Fruit fly (Drosophila melanogaster): ENCODE results near the gene Charon.

The Charon gene

DNA sequence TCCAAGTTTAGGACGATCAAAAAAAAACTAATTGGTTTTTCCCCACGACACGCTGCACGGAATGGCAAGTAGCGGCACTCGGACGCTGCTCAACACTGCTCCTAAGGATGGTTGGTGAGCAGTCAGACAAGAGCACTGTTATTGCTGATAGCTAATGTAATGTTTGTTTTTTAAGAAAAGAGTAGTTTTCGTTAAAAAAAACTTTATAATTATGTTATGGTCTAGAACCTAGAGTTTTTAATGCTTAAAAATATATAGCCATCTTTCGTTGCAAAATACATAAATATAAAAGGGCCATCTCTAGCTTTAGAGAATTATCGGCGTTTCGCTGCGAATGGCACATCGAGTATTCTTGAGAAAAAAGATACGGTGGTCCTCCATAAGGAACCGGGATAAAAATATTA, at the start of gene Charon, which contains the start of gene CG4887:
Gene Charon, minus strand, starts transcription at position 102 of the 404 bp plus-strand sequence.
Gene CG4887, plus strand, starts transcription at position 306 of the 404 bp plus-strand sequence.
- no peak for TF ChIP-seq pan (optimal IDR thresholded peaks at IDR 0.05)
- no peak for TF ChIP-seq Dll (optimal IDR thresholded peaks at IDR 0.05)
- no peak for TF ChIP-seq psq (optimal IDR thresholded peaks at IDR 0.05)
- TF ChIP-seq CG8478 (optimal IDR thresholded peaks at IDR 0.05) = no peak
- no peak for TF ChIP-seq EcR (GFP tag; optimal IDR thresholded peaks at IDR 0.05)
- TF ChIP-seq usp (GFP tag; optimal IDR thresholded peaks at IDR 0.05) = no peak

dm6 chr2L:1218993-1219392, 46.4 kb upstream of the Charon start, which contains the start of gene CG42329:
Gene CG42329 (plus strand): TSS chr2L:1219293.
- no peak for TF ChIP-seq EcR (GFP tag; optimal IDR thresholded peaks at IDR 0.05)
- TF ChIP-seq psq (optimal IDR thresholded peaks at IDR 0.05) = no peak
- no peak for TF ChIP-seq usp (GFP tag; optimal IDR thresholded peaks at IDR 0.05)
- TF ChIP-seq pan (optimal IDR thresholded peaks at IDR 0.05) = no peak
- no peak for TF ChIP-seq Dll (optimal IDR thresholded peaks at IDR 0.05)
- TF ChIP-seq CG8478 (optimal IDR thresholded peaks at IDR 0.05) = no peak

dm6 chr2L:1218475-1218874, 45.9 kb upstream of the Charon start:
- TF ChIP-seq psq (optimal IDR thresholded peaks at IDR 0.05) (no peak), usp (GFP tag; optimal IDR thresholded peaks at IDR 0.05) (no peak), Dll (optimal IDR thresholded peaks at IDR 0.05) (no peak), CG8478 (optimal IDR thresholded peaks at IDR 0.05) (no peak), EcR (GFP tag; optimal IDR thresholded peaks at IDR 0.05) (no peak)

dm6 chr2L:1217892-1218473, 45.4 kb upstream of the Charon start:
- TF ChIP-seq EcR (GFP tag; optimal IDR thresholded peaks at IDR 0.05) = no peak
- TF ChIP-seq pan (optimal IDR thresholded peaks at IDR 0.05) = peak; percentile 62

- TF ChIP-seq usp (GFP tag; optimal IDR thresholded peaks at IDR 0.05) (no peak), pan (optimal IDR thresholded peaks at IDR 0.05) (no peak), Dll (optimal IDR thresholded peaks at IDR 0.05) (no peak), CG8478 (optimal IDR thresholded peaks at IDR 0.05) (no peak), psq (optimal IDR thresholded peaks at IDR 0.05) (no peak), EcR (GFP tag; optimal IDR thresholded peaks at IDR 0.05) (no peak)
Observed at dm6 chr2L:1217033-1217612, 44.5 kb upstream of the Charon start.

DNA sequence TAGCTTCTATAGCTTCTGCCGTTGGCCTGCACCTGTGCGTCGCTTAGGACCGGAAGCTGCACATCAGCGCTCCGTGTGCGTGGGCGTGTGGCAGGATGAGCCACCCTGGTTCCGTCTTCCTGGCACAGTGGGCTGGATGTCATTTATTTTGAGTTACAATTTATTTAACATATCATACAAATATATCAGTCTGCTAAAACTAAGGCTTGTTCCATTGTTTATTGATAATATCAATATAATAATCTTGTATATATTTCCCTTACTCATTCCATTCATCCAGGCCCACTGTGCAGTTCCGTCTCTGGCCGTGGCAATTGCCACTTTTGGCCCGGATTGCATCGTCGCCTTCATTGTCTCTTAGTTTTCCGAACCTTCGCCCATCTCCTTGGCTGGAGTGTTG, 41.9 kb upstream of the Charon start:
- no peak for TF ChIP-seq pan (optimal IDR thresholded peaks at IDR 0.05)
- TF ChIP-seq psq (optimal IDR thresholded peaks at IDR 0.05) = no peak
- no peak for TF ChIP-seq CG8478 (optimal IDR thresholded peaks at IDR 0.05)
- TF ChIP-seq EcR (GFP tag; optimal IDR thresholded peaks at IDR 0.05) = no peak
- TF ChIP-seq Dll (optimal IDR thresholded peaks at IDR 0.05) = no peak
- no peak for TF ChIP-seq usp (GFP tag; optimal IDR thresholded peaks at IDR 0.05)

DNA sequence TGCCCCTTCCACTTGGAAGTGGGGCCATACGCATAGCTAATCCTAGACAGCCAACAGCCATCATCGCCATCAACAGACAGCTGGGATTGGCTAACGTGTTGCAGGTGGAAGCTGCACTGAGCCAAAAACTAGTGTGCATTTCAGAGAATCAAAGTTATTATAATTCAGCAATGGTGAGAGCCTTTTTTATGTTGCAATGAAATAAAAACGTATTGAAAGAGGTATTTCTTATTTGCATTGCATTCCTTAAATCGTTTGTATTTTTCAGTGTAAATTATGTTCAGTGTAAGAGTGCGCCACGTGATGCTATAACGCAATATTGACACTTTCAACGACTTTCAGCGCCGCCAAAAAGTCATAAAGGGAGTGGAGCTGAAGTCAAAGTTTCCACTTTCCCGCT, 41.0 kb upstream of the Charon start:
- TF ChIP-seq pan (optimal IDR thresholded peaks at IDR 0.05) (no peak), EcR (GFP tag; optimal IDR thresholded peaks at IDR 0.05) (no peak), psq (optimal IDR thresholded peaks at IDR 0.05) (no peak), usp (GFP tag; optimal IDR thresholded peaks at IDR 0.05) (no peak)

DNA sequence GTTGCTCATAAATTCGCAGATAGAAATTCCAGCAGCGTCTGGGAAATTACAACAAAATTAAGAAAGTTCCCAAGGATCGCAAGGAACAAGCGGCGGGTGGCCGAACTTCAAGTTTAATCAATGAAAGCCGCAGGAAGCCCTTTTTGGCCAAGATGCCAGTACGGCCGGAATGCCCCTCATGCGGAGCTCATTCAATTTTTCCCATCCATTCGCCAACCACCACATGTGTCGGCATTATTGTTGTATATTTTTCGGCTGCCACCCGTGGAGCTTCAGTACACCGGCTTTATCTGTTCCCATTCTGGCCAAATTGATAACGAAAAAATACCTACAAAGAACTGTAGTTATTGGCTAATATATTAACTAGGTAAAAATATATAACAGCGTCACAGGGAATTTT, 38.9 kb upstream of the Charon start:
- TF ChIP-seq EcR (GFP tag; optimal IDR thresholded peaks at IDR 0.05) (no peak), pan (optimal IDR thresholded peaks at IDR 0.05) (no peak), Dll (optimal IDR thresholded peaks at IDR 0.05) (no peak), usp (GFP tag; optimal IDR thresholded peaks at IDR 0.05) (no peak), CG8478 (optimal IDR thresholded peaks at IDR 0.05) (no peak), psq (optimal IDR thresholded peaks at IDR 0.05) (no peak)

DNA sequence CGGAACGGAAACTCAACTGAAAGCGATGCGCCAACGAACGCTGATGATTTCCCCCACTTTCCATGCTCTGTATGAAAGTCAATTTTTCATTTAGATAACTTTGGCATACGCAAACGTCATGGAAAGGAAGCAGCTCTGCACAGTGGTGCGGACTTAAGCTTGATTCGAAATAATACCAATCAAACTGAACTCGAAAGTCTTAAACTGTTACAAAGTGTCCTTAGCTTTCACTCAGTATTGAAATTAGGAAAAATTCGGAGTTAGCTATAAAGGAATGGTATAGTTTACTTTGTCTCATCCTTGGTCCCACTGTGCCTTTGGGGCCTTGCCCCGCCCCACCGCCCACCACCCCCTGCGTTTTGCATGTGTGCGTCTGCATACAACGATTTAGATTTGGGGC, 34.8 kb upstream of the Charon start:
- TF ChIP-seq usp (GFP tag; optimal IDR thresholded peaks at IDR 0.05) = no peak
- no peak for TF ChIP-seq psq (optimal IDR thresholded peaks at IDR 0.05)
- TF ChIP-seq Dll (optimal IDR thresholded peaks at IDR 0.05) = no peak
- no peak for TF ChIP-seq EcR (GFP tag; optimal IDR thresholded peaks at IDR 0.05)
- no peak for TF ChIP-seq pan (optimal IDR thresholded peaks at IDR 0.05)

DNA sequence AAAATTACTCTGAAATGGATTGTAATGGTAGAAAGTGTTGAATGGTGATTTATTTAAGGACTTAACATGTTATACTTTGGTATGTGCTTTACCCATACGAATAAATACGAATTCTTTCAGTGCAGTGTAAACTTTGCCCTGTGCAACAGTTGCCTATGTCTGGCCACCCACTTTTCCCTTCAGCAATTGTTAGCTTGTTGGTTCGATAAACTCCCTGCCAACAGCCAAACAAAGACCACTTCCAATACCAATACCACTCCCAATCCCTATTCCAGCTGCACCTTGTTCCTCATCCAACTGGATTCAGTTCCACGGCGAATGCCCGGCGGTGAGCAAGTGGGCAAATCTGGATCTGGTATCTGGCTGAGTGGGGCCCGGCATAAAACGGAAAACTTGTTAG, 31.3 kb upstream of the Charon start, which contains the start of gene CG14342:
Gene CG14342, plus strand, starts transcription at position 301 of the 400 bp plus-strand sequence.
- TF ChIP-seq EcR (GFP tag; optimal IDR thresholded peaks at IDR 0.05) (no peak), CG8478 (optimal IDR thresholded peaks at IDR 0.05) (no peak), pan (optimal IDR thresholded peaks at IDR 0.05) (no peak), psq (optimal IDR thresholded peaks at IDR 0.05) (no peak), usp (GFP tag; optimal IDR thresholded peaks at IDR 0.05) (no peak), Dll (optimal IDR thresholded peaks at IDR 0.05) (no peak)

DNA sequence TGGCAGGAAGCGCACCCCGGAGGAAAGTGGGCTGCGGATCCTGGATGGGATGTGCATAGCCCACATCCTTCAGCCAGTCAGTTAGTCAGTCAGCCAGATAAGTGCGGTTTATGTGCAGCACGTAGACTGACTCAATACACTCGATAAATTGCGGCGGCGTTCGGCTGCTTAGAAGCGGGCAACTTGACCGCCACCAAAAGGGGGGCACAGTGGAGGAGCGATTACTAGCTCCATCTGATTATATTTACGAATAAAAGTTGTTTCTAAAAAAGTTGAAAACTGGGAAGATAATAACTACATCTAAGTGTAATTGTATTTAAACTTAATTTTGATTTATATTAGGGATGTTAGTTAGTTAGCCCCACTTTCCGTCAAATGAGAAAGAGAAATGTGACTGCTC, 29.8 kb upstream of the Charon start:
- TF ChIP-seq pan (optimal IDR thresholded peaks at IDR 0.05) (no peak), Dll (optimal IDR thresholded peaks at IDR 0.05) (no peak), EcR (GFP tag; optimal IDR thresholded peaks at IDR 0.05) (no peak), CG8478 (optimal IDR thresholded peaks at IDR 0.05) (no peak), psq (optimal IDR thresholded peaks at IDR 0.05) (no peak), usp (GFP tag; optimal IDR thresholded peaks at IDR 0.05) (no peak)

DNA sequence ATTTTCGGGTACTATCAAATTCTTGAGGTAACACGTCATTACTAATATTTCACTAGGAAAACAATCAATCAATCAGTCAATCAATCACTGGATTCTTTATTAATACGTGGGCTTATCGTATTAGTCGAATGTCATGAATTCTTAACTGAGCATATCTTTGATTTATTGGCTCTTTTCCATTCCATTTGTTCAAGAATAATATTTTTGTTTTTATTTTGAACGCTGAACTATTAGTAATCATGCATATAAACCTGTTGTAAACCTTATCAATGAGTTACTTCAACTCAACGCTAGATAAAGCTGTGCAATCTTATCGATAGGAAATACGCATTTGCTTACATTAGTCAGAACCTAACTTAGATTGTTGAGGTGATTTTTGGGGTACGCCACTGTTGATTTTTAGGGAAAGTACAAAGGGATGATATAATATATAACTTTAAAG, 28.8 kb upstream of the Charon start:
- TF ChIP-seq pan (optimal IDR thresholded peaks at IDR 0.05) (no peak), psq (optimal IDR thresholded peaks at IDR 0.05) (no peak), EcR (GFP tag; optimal IDR thresholded peaks at IDR 0.05) (no peak), usp (GFP tag; optimal IDR thresholded peaks at IDR 0.05) (no peak), CG8478 (optimal IDR thresholded peaks at IDR 0.05) (no peak), Dll (optimal IDR thresholded peaks at IDR 0.05) (no peak)
